Fruit fly (Drosophila melanogaster) whole organism, pupa: ENCODE measurements around the gene CG17768.
A peak's percentile ranks its signal among the peaks of the same experiment; 100 is the strongest.

Experiments
- CG17806 ChIP-seq: fragments of 200-800 bp; sonication (Bioruptor generic); optimal IDR thresholded peaks from 2 replicates; lab custom pipeline; 2018; ENCODE audit warnings: missing biosample characterization, mild to moderate bottlenecking, missing genetic modification characterization, moderate library complexity
- EcR ChIP-seq: fragments of 200-800 bp; sonication (Bioruptor generic); optimal IDR thresholded peaks from 3 replicates; lab custom pipeline; 2019; ENCODE audit warnings: missing biosample characterization, missing genetic modification characterization, mild to moderate bottlenecking, moderate library complexity, missing genetic modification reagents
- Ets98B ChIP-seq: fragments of 200-800 bp; sonication (Bioruptor generic); IDR thresholded peaks from 2 replicates; pipeline ENCODE4 v1.3.6; 2022; ENCODE audit warnings: missing biosample characterization, missing genetic modification characterization

- TF ChIP-seq CG17806 (tag; lab: Kevin White, UChicago) (peak; percentile 38), Ets98B (GFP tag; lab: Robert Waterston, UW) (peak; percentile 62; the same call in 1 of the 2 replicates), EcR (GFP tag; lab: Kevin White, UChicago) (no peak)
These were observed 23.5 kb upstream of the CG17768 start, which contains the start of gene CG5188 for dm6 chr2L:10428528-10428927.
